Worm (Caenorhabditis elegans) whole organism, mixed stage, embryonic: ENCODE data around the gene K07E8.6.
"Not testable (repeated sequence)": the region's sequence is repeated elsewhere in the genome, so short reads cannot be mapped to it uniquely, and the experiment has no call there.

Source experiments
- bed-3 ChIP-seq: fragments of 200-800 bp; sonication (Bioruptor generic); optimal IDR thresholded peaks from 3 replicates; lab custom pipeline; 2018; ENCODE audit warnings: mild to moderate bottlenecking, missing genetic modification characterization, moderate library complexity, missing compliant biosample characterization
- blmp-1 ChIP-seq: fragments of 150-350 bp; optimal IDR thresholded peaks from 2 replicates; lab custom pipeline; 2014; ENCODE audit warnings: missing biosample characterization, missing genetic modification characterization
- ceh-39 ChIP-seq: fragments of 150-350 bp; optimal IDR thresholded peaks from 2 replicates; lab custom pipeline; 2014; ENCODE audit warnings: missing biosample characterization, missing genetic modification characterization
- ceh-43 ChIP-seq: fragments of 200-800 bp; sonication (Bioruptor generic); optimal IDR thresholded peaks from 2 replicates; lab custom pipeline; 2018; ENCODE audit warnings: mild to moderate bottlenecking, missing genetic modification characterization, moderate library complexity, missing compliant biosample characterization
- ces-1 ChIP-seq: fragments of 150-350 bp; optimal IDR thresholded peaks from 2 replicates; lab custom pipeline; 2014; ENCODE audit warnings: missing biosample characterization, missing genetic modification reagents, missing genetic modification characterization
- elt-1 ChIP-seq: sonication (generic microtip); optimal IDR thresholded peaks from 2 replicates; lab custom pipeline; 2017; ENCODE audit warnings: missing genetic modification characterization, mild to moderate bottlenecking, missing compliant biosample characterization, antibody characterized with exemption, moderate library complexity, borderline replicate concordance; ENCODE audit not compliant: insufficient read depth
- flh-1 ChIP-seq: fragments of 200-800 bp; sonication (Bioruptor generic); optimal IDR thresholded peaks from 2 replicates; lab custom pipeline; 2018; ENCODE audit warnings: mild to moderate bottlenecking, missing genetic modification characterization, moderate library complexity, missing compliant biosample characterization
- hlh-1 ChIP-seq: fragments of 150-350 bp; optimal IDR thresholded peaks from 2 replicates; lab custom pipeline; 2014; ENCODE audit warnings: missing biosample characterization, missing genetic modification reagents, missing genetic modification characterization
- lin-13 ChIP-seq: fragments of 150-350 bp; optimal IDR thresholded peaks from 2 replicates; lab custom pipeline; 2014; ENCODE audit warnings: missing biosample characterization, missing genetic modification characterization
- lsy-2 ChIP-seq: fragments of 150-350 bp; optimal IDR thresholded peaks from 2 replicates; lab custom pipeline; 2014; ENCODE audit warnings: missing biosample characterization, missing genetic modification characterization
- mab-5 ChIP-seq: fragments of 150-350 bp; optimal IDR thresholded peaks from 2 replicates; lab custom pipeline; 2014; ENCODE audit warnings: missing biosample characterization, missing genetic modification characterization
- mep-1 ChIP-seq: fragments of 150-350 bp; optimal IDR thresholded peaks from 2 replicates; lab custom pipeline; 2017; ENCODE audit warnings: missing biosample characterization, missing genetic modification reagents, missing genetic modification characterization, inconsistent platforms
- mls-2 ChIP-seq: sonication (generic microtip); optimal IDR thresholded peaks from 2 replicates; lab custom pipeline; 2016; ENCODE audit warnings: mild to moderate bottlenecking, missing genetic modification characterization, moderate library complexity, missing compliant biosample characterization
- nhr-12 ChIP-seq: fragments of 150-350 bp; optimal IDR thresholded peaks from 2 replicates; lab custom pipeline; 2014; ENCODE audit warnings: missing biosample characterization, missing genetic modification characterization
- nhr-237 ChIP-seq: fragments of 150-350 bp; optimal IDR thresholded peaks from 2 replicates; lab custom pipeline; 2014; ENCODE audit warnings: missing biosample characterization, missing genetic modification characterization
- nhr-76 ChIP-seq: sonication (generic microtip); optimal IDR thresholded peaks from 2 replicates; lab custom pipeline; 2017; ENCODE audit warnings: missing biosample characterization, missing genetic modification characterization
- pha-4 ChIP-seq: fragments of 150-350 bp; optimal IDR thresholded peaks from 2 replicates; lab custom pipeline; 2018; ENCODE audit warnings: missing biosample characterization, missing genetic modification reagents, missing genetic modification characterization
- sem-2 ChIP-seq: fragments of 200-800 bp; sonication (Bioruptor generic); optimal IDR thresholded peaks from 2 replicates; lab custom pipeline; 2018; ENCODE audit warnings: mild to moderate bottlenecking, missing genetic modification characterization, missing compliant biosample characterization
- snpc-4 ChIP-seq: fragments of 150-350 bp; optimal IDR thresholded peaks from 2 replicates; lab custom pipeline; 2014; ENCODE audit warnings: missing biosample characterization, missing genetic modification characterization
- sptf-1 ChIP-seq: sonication (generic microtip); optimal IDR thresholded peaks from 2 replicates; lab custom pipeline; 2017; ENCODE audit warnings: mild to moderate bottlenecking, missing genetic modification characterization, moderate library complexity, missing compliant biosample characterization
- tbx-8 ChIP-seq: fragments of 200-800 bp; sonication (Bioruptor generic); optimal IDR thresholded peaks from 2 replicates; lab custom pipeline; 2018; ENCODE audit warnings: mild to moderate bottlenecking, missing genetic modification characterization, moderate library complexity, missing compliant biosample characterization
- unc-120 ChIP-seq: sonication (generic microtip); optimal IDR thresholded peaks from 2 replicates; lab custom pipeline; 2017; ENCODE audit warnings: missing genetic modification characterization, missing compliant biosample characterization; ENCODE audit not compliant: poor library complexity, severe bottlenecking
- unc-39 ChIP-seq: fragments of 150-350 bp; optimal IDR thresholded peaks from 2 replicates; lab custom pipeline; 2014; ENCODE audit warnings: missing biosample characterization, missing genetic modification characterization
- unc-62 ChIP-seq: fragments of 150-350 bp; optimal IDR thresholded peaks from 2 replicates; lab custom pipeline; 2014; ENCODE audit warnings: missing biosample characterization, missing genetic modification reagents, missing genetic modification characterization
- zip-8 ChIP-seq: fragments of 150-350 bp; optimal IDR thresholded peaks from 2 replicates; lab custom pipeline; 2014; ENCODE audit warnings: missing biosample characterization, missing genetic modification characterization
- ztf-11 ChIP-seq: fragments of 150-350 bp; optimal IDR thresholded peaks from 2 replicates; lab custom pipeline; 2014; ENCODE audit warnings: missing biosample characterization, missing genetic modification characterization

K07E8.6 gene

ce11 chrII:612361-612760 lies 27.0 kb downstream of the K07E8.6 start, which contains the start of gene clec-118:
Gene clec-118, minus strand, starts transcription at chrII:612461.
- TF ChIP-seq ztf-11, zip-8, ceh-39 (tag; lab: Kevin White, UChicago): not testable (repeated sequence)
- TF ChIP-seq, all 35 proteins: peak for 0; not testable (repeated sequence) for 35

- TF ChIP-seq unc-120 (tag; lab: Kevin White, UChicago): no peak
- no peak for TF ChIP-seq ceh-43
- no peak for TF ChIP-seq unc-62 (GFP tag; lab: Kevin White, UChicago)
- no peak for TF ChIP-seq blmp-1 (tag; lab: Kevin White, UChicago)
- TF ChIP-seq nhr-237: no peak
- no peak for TF ChIP-seq flh-1 (GFP tag; lab: Kevin White, UChicago)
- TF ChIP-seq snpc-4 (tag; lab: Kevin White, UChicago): no peak
- TF ChIP-seq ces-1 (GFP tag; lab: Kevin White, UChicago): no peak
- no peak for TF ChIP-seq zip-8 (tag; lab: Kevin White, UChicago)
- no peak for TF ChIP-seq ztf-11 (tag; lab: Kevin White, UChicago)
- no peak for TF ChIP-seq sem-2 (GFP tag; lab: Kevin White, UChicago)
Observed at ce11 chrII:608757-609156, 30.6 kb downstream of the K07E8.6 start, which contains the start of gene W04H10.1. Gene W04H10.1, plus strand, starts transcription at chrII:609057.

ce11 chrII:608341-608740 lies 31.0 kb downstream of the K07E8.6 start, which contains the start of gene W04H10.6:
Gene W04H10.6, minus strand, starts transcription at chrII:608441.
- TF ChIP-seq unc-120 (tag; lab: Kevin White, UChicago): no peak

ce11 chrII:606033-606432 lies 33.3 kb downstream of the K07E8.6 start, which contains the start of gene W04H10.5:
Gene W04H10.5, plus strand, starts transcription at chrII:606333.
- TF ChIP-seq unc-39 (no peak), sptf-1 (no peak), hlh-1 (tag; lab: Kevin White, UChicago) (peak; percentile 66), nhr-76 (tag; lab: Kevin White, UChicago) (no peak), bed-3 (GFP tag; lab: Kevin White, UChicago) (no peak), nhr-12 (tag; lab: Kevin White, UChicago) (no peak)

- no peak for TF ChIP-seq hlh-1 (tag; lab: Kevin White, UChicago)
- TF ChIP-seq ceh-43: no peak
- no peak for TF ChIP-seq mab-5 (tag; lab: Kevin White, UChicago)
- TF ChIP-seq unc-120 (tag; lab: Kevin White, UChicago): no peak
- no peak for TF ChIP-seq elt-1 (tag; lab: Kevin White, UChicago)
- TF ChIP-seq zip-8 (tag; lab: Kevin White, UChicago): no peak
- TF ChIP-seq ceh-39 (tag; lab: Kevin White, UChicago): no peak
- TF ChIP-seq sptf-1: no peak
- no peak for TF ChIP-seq flh-1 (GFP tag; lab: Kevin White, UChicago)
- no peak for TF ChIP-seq lsy-2 (tag; lab: Kevin White, UChicago)
- no peak for TF ChIP-seq mep-1 (tag; lab: Kevin White, UChicago)
- no peak for TF ChIP-seq lin-13 (tag; lab: Kevin White, UChicago)
- TF ChIP-seq unc-39: no peak
- TF ChIP-seq nhr-76 (tag; lab: Kevin White, UChicago): no peak
- no peak for TF ChIP-seq bed-3 (GFP tag; lab: Kevin White, UChicago)
- TF ChIP-seq mls-2 (tag; lab: Kevin White, UChicago): no peak
- no peak for TF ChIP-seq unc-62 (GFP tag; lab: Kevin White, UChicago)
- TF ChIP-seq tbx-8 (GFP tag; lab: Kevin White, UChicago): no peak
- no peak for TF ChIP-seq snpc-4 (tag; lab: Kevin White, UChicago)
- TF ChIP-seq, all 35 proteins: peak for 0
Observed at ce11 chrII:605267-605666, 34.1 kb downstream of the K07E8.6 start, which contains the start of gene W04H10.2. Gene W04H10.2, plus strand, starts transcription at chrII:605567.

- TF ChIP-seq mab-5 (tag; lab: Kevin White, UChicago): peak; percentile 79
- TF ChIP-seq blmp-1 (tag; lab: Kevin White, UChicago): no peak
- TF ChIP-seq unc-120 (tag; lab: Kevin White, UChicago): peak; percentile 3
- TF ChIP-seq snpc-4 (tag; lab: Kevin White, UChicago): no peak
- TF ChIP-seq unc-62 (GFP tag; lab: Kevin White, UChicago): peak; percentile 95
- peak; percentile 90 for TF ChIP-seq hlh-1 (tag; lab: Kevin White, UChicago)
- peak; percentile 1 for TF ChIP-seq lsy-2 (tag; lab: Kevin White, UChicago)
- TF ChIP-seq flh-1 (GFP tag; lab: Kevin White, UChicago): no peak
- TF ChIP-seq ces-1 (GFP tag; lab: Kevin White, UChicago): peak; percentile 76
- no peak for TF ChIP-seq pha-4 (tag; lab: Kevin White, UChicago)
Observed at ce11 chrII:602969-603368, 36.4 kb downstream of the K07E8.6 start.
